Fruit fly (Drosophila melanogaster) whole organism, embryonic: ENCODE results near the gene CG7841.

Experiments used
- Aef1 ChIP-seq: fragments of 200-800 bp; sonication (Bioruptor generic); IDR thresholded peaks from 3 replicates; pipeline ENCODE4 v1.3.6; 2022; ENCODE audit warnings: missing biosample characterization, missing genetic modification characterization
- Awh ChIP-seq: fragments of 200-800 bp; sonication (Bioruptor generic); IDR thresholded peaks from 2 replicates; pipeline ENCODE4, ENCODE4 v1.3.6; 2022; ENCODE audit warnings: missing biosample characterization, missing genetic modification characterization
- BEAF-32 ChIP-seq: fragments of 200-800 bp; sonication (Bioruptor generic); optimal IDR thresholded peaks from 3 replicates; lab custom pipeline; 2017; ENCODE audit warnings: missing biosample characterization, missing genetic modification characterization, mild to moderate bottlenecking, moderate library complexity, missing genetic modification reagents
- Bgb ChIP-seq: fragments of 200-800 bp; sonication (Bioruptor generic); IDR thresholded peaks from 2 replicates; pipeline ENCODE4 v1.3.6; 2022; ENCODE audit warnings: missing biosample characterization, missing genetic modification characterization; ENCODE audit not compliant: partially characterized antibody
- CG13287 ChIP-seq: fragments of 200-800 bp; sonication (Bioruptor generic); IDR thresholded peaks from 2 replicates; pipeline ENCODE4 v1.3.6; 2022; ENCODE audit warnings: missing biosample characterization, missing genetic modification characterization; ENCODE audit not compliant: partially characterized antibody
- CG14014 ChIP-seq: fragments of 200-800 bp; sonication (Bioruptor generic); IDR thresholded peaks from 2 replicates; pipeline ENCODE4 v1.3.6; 2022; ENCODE audit warnings: missing biosample characterization, missing genetic modification characterization
- CG17802 ChIP-seq: fragments of 200-800 bp; sonication (Bioruptor generic); optimal IDR thresholded peaks from 2 replicates; lab custom pipeline; 2018; ENCODE audit warnings: missing biosample characterization, mild to moderate bottlenecking, missing genetic modification characterization, moderate library complexity
- CG2199 ChIP-seq: fragments of 200-800 bp; sonication (Bioruptor generic); IDR thresholded peaks from 3 replicates; pipeline ENCODE4 v1.3.6; 2022; ENCODE audit warnings: missing biosample characterization, missing genetic modification characterization
- CG34224 ChIP-seq: fragments of 200-800 bp; sonication (Bioruptor generic); IDR thresholded peaks from 3 replicates; pipeline ENCODE4 v1.3.6; 2022; ENCODE audit warnings: missing biosample characterization, missing genetic modification characterization; ENCODE audit not compliant: partially characterized antibody
- CG3995 ChIP-seq: fragments of 200-800 bp; sonication (Bioruptor generic); optimal IDR thresholded peaks from 3 replicates; lab custom pipeline; 2016; ENCODE audit warnings: missing biosample characterization, missing genetic modification characterization
- CG8290 ChIP-seq, 3 experiments: fragments of 200-800 bp; sonication (Bioruptor generic); optimal IDR thresholded peaks; 2 replicates each; lab custom pipeline; 2016 to 2019; ENCODE audit warnings: missing biosample characterization in 3 of 3, missing genetic modification characterization in 3 of 3, mild to moderate bottlenecking in 2 of 3, moderate library complexity in 1 of 3
- CkIIα-i1 ChIP-seq: fragments of 200-800 bp; sonication (Bioruptor generic); IDR thresholded peaks from 2 replicates; pipeline ENCODE4 v1.3.6; 2022; ENCODE audit warnings: missing biosample characterization, missing genetic modification characterization
- Dip3 ChIP-seq: fragments of 200-800 bp; sonication (Bioruptor generic); optimal IDR thresholded peaks from 3 replicates; lab custom pipeline; 2016; ENCODE audit warnings: missing biosample characterization, missing genetic modification characterization
- Dll ChIP-seq: fragments of 200-800 bp; sonication (Bioruptor generic); IDR thresholded peaks from 4 replicates; pipeline ENCODE4 v1.3.6; 2022; ENCODE audit warnings: missing biosample characterization, missing genetic modification characterization; ENCODE audit not compliant: partially characterized antibody
- Doc3 ChIP-seq: fragments of 200-800 bp; sonication (Bioruptor generic); IDR thresholded peaks from 3 replicates; pipeline ENCODE4 v1.3.6; 2022; ENCODE audit warnings: missing biosample characterization, missing genetic modification characterization; ENCODE audit not compliant: partially characterized antibody
- Dp ChIP-seq: fragments of 200-800 bp; sonication (Bioruptor generic); optimal IDR thresholded peaks from 2 replicates; lab custom pipeline; 2018; ENCODE audit warnings: missing biosample characterization, mild to moderate bottlenecking, missing genetic modification characterization, moderate library complexity
- HLH4C ChIP-seq: fragments of 200-800 bp; sonication (Bioruptor generic); IDR thresholded peaks from 3 replicates; pipeline ENCODE4 v1.3.6; 2022; ENCODE audit warnings: missing biosample characterization, missing genetic modification characterization; ENCODE audit not compliant: partially characterized antibody
- HmgD ChIP-seq: fragments of 200-800 bp; sonication (Bioruptor generic); optimal IDR thresholded peaks from 3 replicates; lab custom pipeline; 2016; ENCODE audit warnings: missing biosample characterization, missing genetic modification characterization
- HmgZ ChIP-seq: fragments of 200-800 bp; sonication (Bioruptor generic); optimal IDR thresholded peaks from 2 replicates; lab custom pipeline; 2018; ENCODE audit warnings: missing biosample characterization, mild to moderate bottlenecking, missing genetic modification characterization
- Kr ChIP-seq: fragments of 200-800 bp; sonication (Bioruptor generic); optimal IDR thresholded peaks from 2 replicates; lab custom pipeline; 2017; ENCODE audit warnings: missing biosample characterization, mild to moderate bottlenecking, missing genetic modification characterization
- MBD-R2 ChIP-seq: fragments of 200-800 bp; sonication (Bioruptor generic); IDR thresholded peaks from 2 replicates; pipeline ENCODE4 v1.3.6; 2022; ENCODE audit warnings: missing biosample characterization, missing genetic modification characterization
- MESR4 ChIP-seq: fragments of 200-800 bp; sonication (Bioruptor generic); optimal IDR thresholded peaks from 2 replicates; lab custom pipeline; 2018; ENCODE audit warnings: missing biosample characterization, mild to moderate bottlenecking, missing genetic modification characterization, moderate library complexity
- Med ChIP-seq: fragments of 200-800 bp; sonication (Bioruptor generic); peaks from one replicate; lab custom pipeline; 2016; ENCODE audit warnings: missing biosample characterization, missing genetic modification characterization, mild to moderate bottlenecking, inconsistent platforms, moderate library complexity
- Oaz ChIP-seq: fragments of 200-800 bp; sonication (Bioruptor generic); IDR thresholded peaks from 2 replicates; pipeline ENCODE4 v1.3.6; 2022; ENCODE audit warnings: missing biosample characterization, missing genetic modification characterization
- Poxn ChIP-seq: fragments of 200-800 bp; sonication (Bioruptor generic); IDR thresholded peaks from 2 replicates; pipeline ENCODE4 v1.3.6; 2022; ENCODE audit warnings: missing biosample characterization, missing genetic modification characterization
- Rfx ChIP-seq: fragments of 200-800 bp; sonication (Bioruptor generic); IDR thresholded peaks from 2 replicates; pipeline ENCODE4 v1.3.6; 2022; ENCODE audit warnings: missing biosample characterization, missing genetic modification characterization
- Sry-δ ChIP-seq: fragments of 200-800 bp; sonication (Bioruptor generic); optimal IDR thresholded peaks from 2 replicates; lab custom pipeline; 2016; ENCODE audit warnings: missing biosample characterization, missing genetic modification characterization
- Xrp1 ChIP-seq: fragments of 200-800 bp; sonication (Bioruptor generic); IDR thresholded peaks from 2 replicates; pipeline ENCODE4 v1.3.6; 2022; ENCODE audit warnings: missing biosample characterization, missing genetic modification characterization
- ac ChIP-seq: fragments of 200-800 bp; sonication (Bioruptor generic); optimal IDR thresholded peaks from 3 replicates; lab custom pipeline; 2017; ENCODE audit warnings: missing biosample characterization, mild to moderate bottlenecking, missing genetic modification characterization
- chif ChIP-seq, 2 experiments: fragments of 200-800 bp; sonication (Bioruptor generic); optimal IDR thresholded peaks; 3 replicates each; lab custom pipeline; 2016; ENCODE audit warnings: missing biosample characterization in 2 of 2, missing genetic modification characterization in 2 of 2
- crp ChIP-seq, 2 experiments: fragments of 200-800 bp; sonication (Bioruptor generic); optimal IDR thresholded peaks; 2 replicates in 1 of 2; 3 replicates in 1 of 2; lab custom pipeline; 2017; ENCODE audit warnings: missing biosample characterization in 2 of 2, missing genetic modification characterization in 2 of 2, mild to moderate bottlenecking in 1 of 2, moderate library complexity in 1 of 2
- exex ChIP-seq: fragments of 200-800 bp; sonication (Bioruptor generic); optimal IDR thresholded peaks from 4 replicates; lab custom pipeline; 2018; ENCODE audit warnings: missing biosample characterization, mild to moderate bottlenecking, missing genetic modification characterization, moderate library complexity
- gem ChIP-seq: fragments of 200-800 bp; sonication (Bioruptor generic); optimal IDR thresholded peaks from 2 replicates; lab custom pipeline; 2019; ENCODE audit warnings: missing biosample characterization, mild to moderate bottlenecking, missing genetic modification characterization, moderate library complexity
- ken ChIP-seq: fragments of 200-800 bp; sonication (Bioruptor generic); IDR thresholded peaks from 3 replicates; pipeline ENCODE4 v1.3.6; 2022; ENCODE audit warnings: missing biosample characterization, missing genetic modification characterization
- lola ChIP-seq, 3 experiments: fragments of >200 bp in 2 of 3; fragments of 200-800 bp in 1 of 3; sonication (Bioruptor generic) in 1 of 3; optimal IDR thresholded peaks; 2 replicates each; lab custom pipeline; 2017 to 2019; ENCODE audit warnings: missing biosample characterization in 3 of 3, missing genetic modification characterization in 3 of 3, mild to moderate bottlenecking in 1 of 3, moderate library complexity in 1 of 3
- pros ChIP-seq: fragments of 200-800 bp; sonication (Bioruptor generic); optimal IDR thresholded peaks from 3 replicates; lab custom pipeline; 2019; ENCODE audit warnings: missing biosample characterization, mild to moderate bottlenecking, missing genetic modification characterization, moderate library complexity
- pzg ChIP-seq: fragments of 200-800 bp; sonication (Bioruptor generic); optimal IDR thresholded peaks from 3 replicates; lab custom pipeline; 2018; ENCODE audit warnings: missing biosample characterization, mild to moderate bottlenecking, missing genetic modification characterization, moderate library complexity
- sens ChIP-seq: fragments of 200-800 bp; sonication (Bioruptor generic); peaks from one replicate; lab custom pipeline; 2016; ENCODE audit warnings: missing biosample characterization, missing genetic modification characterization
- sens-2 ChIP-seq: fragments of 200-800 bp; sonication (Bioruptor generic); IDR thresholded peaks from 2 replicates; pipeline ENCODE4 v1.3.6; 2022; ENCODE audit warnings: missing biosample characterization, missing genetic modification characterization
- slbo ChIP-seq: fragments of 200-800 bp; sonication (Bioruptor generic); IDR thresholded peaks from 2 replicates; pipeline ENCODE4 v1.3.6; 2022; ENCODE audit warnings: missing biosample characterization, missing genetic modification characterization
- tll ChIP-seq, 2 experiments: fragments of 200-800 bp in 1 of 2; fragments of >200 bp in 1 of 2; sonication (Bioruptor generic) in 1 of 2; optimal IDR thresholded peaks; 2 replicates each; lab custom pipeline; 2017 to 2019; ENCODE audit warnings: missing biosample characterization in 2 of 2, missing genetic modification characterization in 2 of 2, mild to moderate bottlenecking in 1 of 2, moderate library complexity in 1 of 2
- twi ChIP-seq: fragments of 200-800 bp; optimal IDR thresholded peaks from 2 replicates; lab custom pipeline; 2019; ENCODE audit warnings: missing biosample characterization, mild to moderate bottlenecking, missing genetic modification characterization, moderate library complexity
- unc-4 ChIP-seq: fragments of 200-800 bp; sonication (Bioruptor generic); IDR thresholded peaks from 2 replicates; pipeline ENCODE4 v1.3.6; 2022; ENCODE audit warnings: missing biosample characterization, missing genetic modification characterization; ENCODE audit not compliant: partially characterized antibody
- zen ChIP-seq: fragments of 200-800 bp; sonication (Bioruptor generic); optimal IDR thresholded peaks from 3 replicates; lab custom pipeline; 2018; ENCODE audit warnings: missing biosample characterization, mild to moderate bottlenecking, missing genetic modification characterization, moderate library complexity
- zf30C ChIP-seq: fragments of 200-800 bp; sonication (Bioruptor generic); optimal IDR thresholded peaks from 3 replicates; lab custom pipeline; 2018; ENCODE audit warnings: missing biosample characterization, mild to moderate bottlenecking, missing genetic modification characterization

CG7841 gene

dm6 chr3L:15517508-15517907, 9.5 kb upstream of the CG7841 start (continued):
- peak; percentile 87 for TF ChIP-seq zf30C (GFP tag; lab: Kevin White, UChicago)
- peak; percentile 93 for TF ChIP-seq exex (tag; lab: Kevin White, UChicago)

DNA sequence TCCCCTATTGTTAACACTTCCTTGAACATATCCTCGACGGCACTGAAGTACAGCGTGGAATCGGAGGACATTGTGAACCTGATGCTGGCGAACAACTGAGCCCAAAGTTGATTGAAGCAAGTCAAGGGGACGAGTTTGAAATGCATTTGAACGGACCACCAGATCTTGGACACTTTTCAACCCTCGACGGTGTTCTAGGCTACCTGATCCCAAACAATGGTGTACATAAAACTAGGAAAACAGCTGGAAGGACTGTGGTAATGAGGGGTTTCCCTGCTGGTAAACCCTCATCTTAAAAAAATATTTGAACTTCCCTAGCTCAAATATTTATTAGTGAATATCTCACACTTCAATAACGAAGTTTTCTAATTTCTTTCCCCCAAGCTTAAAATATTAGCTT, 8.9 kb upstream of the CG7841 start, which contains the start of gene CG13454:
TSS of gene CG13454 (minus strand) at position 101 of the 400 bp plus-strand sequence.
- TF ChIP-seq Oaz (GFP tag; lab: Robert Waterston, UW) (no peak), Kr (GFP tag; lab: Kevin White, UChicago) (peak; percentile 8), sens (GFP tag; lab: Kevin White, UChicago) (peak; percentile 60), CG17802 (no peak), zen (peak; percentile 69), gem (tag; lab: Kevin White, UChicago) (no peak), HmgD (GFP tag; lab: Kevin White, UChicago) (no peak), chif (GFP tag; optimal IDR thresholded peaks at IDR 0.05; lab: Kevin White, UChicago) (no peak), Awh (GFP tag; lab: Robert Waterston, UW) (0 out of 2 replicates have a peak, but pooled peaks have one; percentile 10), zf30C (GFP tag; lab: Kevin White, UChicago) (no peak), sens-2 (GFP tag; lab: Robert Waterston, UW) (no peak), twi (peak; percentile 36), HLH4C (GFP tag; lab: Robert Waterston, UW) (no peak), tll (GFP tag; optimal IDR thresholded peaks at IDR 0.05; lab: Kevin White, UChicago) (peak in 1 of 2 experiments; percentile 32), Xrp1 (GFP tag; lab: Robert Waterston, UW) (0 out of 2 replicates have a peak, but pooled peaks have one; percentile 8), CG2199 (0 out of 3 replicates have a peak, but pooled peaks have one; percentile 21), CkIIα-i1 (GFP tag; lab: Robert Waterston, UW) (no peak), crp (GFP tag; optimal IDR thresholded peaks at IDR 0.05; lab: Kevin White, UChicago) (peak in 1 of 2 experiments; percentile 1), slbo (GFP tag; lab: Robert Waterston, UW) (no peak), pros (GFP tag; lab: Kevin White, UChicago) (peak; percentile 44), Poxn (no peak)

- TF ChIP-seq Dip3 (GFP tag; lab: Kevin White, UChicago), result no peak
- TF ChIP-seq Dll, result peak; percentile 50; the same call in 1 of the 4 replicates
- peak; percentile 14; the same call in 1 of the 3 replicates for TF ChIP-seq CG2199
- TF ChIP-seq CG34224 (GFP tag; lab: Robert Waterston, UW), result peak; percentile 43; the same call in 2 of the 3 replicates
- TF ChIP-seq Sry-δ (GFP tag; lab: Kevin White, UChicago), result peak; percentile 38
- no peak for TF ChIP-seq MESR4
- peak; percentile 66 for TF ChIP-seq BEAF-32
- TF ChIP-seq HmgZ, result peak; percentile 7
- TF ChIP-seq CG8290 (GFP tag; optimal IDR thresholded peaks at IDR 0.05; lab: Kevin White, UChicago), result no peak
- peak in 1 of 2 experiments; percentile 10 for TF ChIP-seq CG8290 (tag; optimal IDR thresholded peaks at IDR 0.05; lab: Kevin White, UChicago)
- peak; percentile 12 for TF ChIP-seq Dp (GFP tag; lab: Kevin White, UChicago)
- peak; percentile 34; the same call in 1 of the 2 replicates for TF ChIP-seq MBD-R2 (GFP tag; lab: Robert Waterston, UW)
- TF ChIP-seq Med (GFP tag; lab: Kevin White, UChicago), result peak; percentile 54
- no peak for TF ChIP-seq Aef1
- TF ChIP-seq CG13287 (GFP tag; lab: Robert Waterston, UW), result peak; percentile 36; the same call in 1 of the 2 replicates
- TF ChIP-seq CG14014 (GFP tag; lab: Robert Waterston, UW), result peak; percentile 27; the same call in 1 of the 2 replicates
- TF ChIP-seq pzg, result peak; percentile 13
- no peak for TF ChIP-seq ac (GFP tag; lab: Kevin White, UChicago)
- TF ChIP-seq Bgb (GFP tag; lab: Robert Waterston, UW), result peak; percentile 34
- no peak for TF ChIP-seq zf30C (GFP tag; lab: Kevin White, UChicago)
- TF ChIP-seq unc-4 (GFP tag; lab: Robert Waterston, UW), result 0 out of 2 replicates have a peak, but pooled peaks have one; percentile 36
- 0 out of 3 replicates have a peak, but pooled peaks have one; percentile 36 for TF ChIP-seq Doc3
- 0 out of 2 replicates have a peak, but pooled peaks have one; percentile 25 for TF ChIP-seq Rfx
- peak in 1 of 3 experiments; percentile 57 for TF ChIP-seq lola (GFP tag; optimal IDR thresholded peaks at IDR 0.05; lab: Kevin White, UChicago)
- TF ChIP-seq CG3995 (GFP tag; lab: Kevin White, UChicago), result peak; percentile 30
- TF ChIP-seq ken (GFP tag; lab: Robert Waterston, UW), result no peak
Observed at dm6 chr3L:15516440-15516839, 8.4 kb upstream of the CG7841 start.
